Worm (Caenorhabditis elegans) whole organism, L2 larva: ENCODE data around the gene srd-50.

ENCODE experiments used
- C34F6.9 ChIP-seq: fragments of 150-350 bp; optimal IDR thresholded peaks from 2 replicates; lab custom pipeline; 2014; ENCODE audit warnings: missing biosample characterization, missing genetic modification characterization
- F13H6.1 ChIP-seq: sonication (generic microtip); optimal IDR thresholded peaks from 2 replicates; lab custom pipeline; 2016; ENCODE audit warnings: missing genetic modification characterization, missing compliant biosample characterization
- R02D3.7 ChIP-seq: fragments of 150-350 bp; optimal IDR thresholded peaks from 2 replicates; lab custom pipeline; 2014; ENCODE audit warnings: missing biosample characterization, missing genetic modification characterization
- Y55F3AM.14 ChIP-seq: fragments of 200-800 bp; sonication (Bioruptor generic); optimal IDR thresholded peaks from 2 replicates; lab custom pipeline; 2018; ENCODE audit warnings: mild to moderate bottlenecking, missing genetic modification characterization, missing compliant biosample characterization
- ZK546.5 ChIP-seq: sonication (generic microtip); optimal IDR thresholded peaks from 2 replicates; lab custom pipeline; 2017; ENCODE audit warnings: missing biosample characterization, missing genetic modification characterization
- alr-1 ChIP-seq: fragments of 150-350 bp; optimal IDR thresholded peaks from 2 replicates; lab custom pipeline; 2014; ENCODE audit warnings: missing biosample characterization, missing genetic modification characterization
- aly-2 ChIP-seq: fragments of 150-350 bp; optimal IDR thresholded peaks from 2 replicates; lab custom pipeline; 2014; ENCODE audit warnings: missing biosample characterization, missing genetic modification characterization
- ama-1 ChIP-seq: fragments of 150-350 bp; optimal IDR thresholded peaks from 2 replicates; lab custom pipeline; 2018; ENCODE audit warnings: inconsistent platforms
- blmp-1 ChIP-seq: sonication (generic microtip); optimal IDR thresholded peaks from 2 replicates; lab custom pipeline; 2017; ENCODE audit warnings: missing genetic modification characterization, mild to moderate bottlenecking, missing compliant biosample characterization, antibody characterized with exemption, moderate library complexity; ENCODE audit not compliant: insufficient read depth
- ceh-16 ChIP-seq: fragments of 150-350 bp; optimal IDR thresholded peaks from 2 replicates; lab custom pipeline; 2014; ENCODE audit warnings: missing biosample characterization, missing genetic modification characterization
- ceh-82 ChIP-seq: fragments of 150-350 bp; optimal IDR thresholded peaks from 2 replicates; lab custom pipeline; 2014; ENCODE audit warnings: missing biosample characterization, missing genetic modification characterization
- crh-2 ChIP-seq: sonication (generic microtip); optimal IDR thresholded peaks from 2 replicates; lab custom pipeline; 2017; ENCODE audit warnings: missing biosample characterization, missing genetic modification characterization
- dmd-4 ChIP-seq: sonication (generic microtip); optimal IDR thresholded peaks from 2 replicates; lab custom pipeline; 2017; ENCODE audit warnings: missing biosample characterization, missing genetic modification characterization
- egl-27 ChIP-seq: sonication (generic microtip); optimal IDR thresholded peaks from 3 replicates; lab custom pipeline; 2017; ENCODE audit warnings: missing biosample characterization, missing genetic modification reagents, missing genetic modification characterization
- elt-1 ChIP-seq: fragments of 150-350 bp; optimal IDR thresholded peaks from 2 replicates; lab custom pipeline; 2014; ENCODE audit warnings: missing biosample characterization, missing genetic modification characterization
- elt-3 ChIP-seq: sonication (generic microtip); optimal IDR thresholded peaks from 2 replicates; lab custom pipeline; 2017; ENCODE audit warnings: missing biosample characterization, missing genetic modification characterization
- fos-1 ChIP-seq: fragments of 150-350 bp; optimal IDR thresholded peaks from 2 replicates; lab custom pipeline; 2014; ENCODE audit warnings: missing biosample characterization, missing genetic modification characterization
- gmeb-1 ChIP-seq: fragments of 150-350 bp; optimal IDR thresholded peaks from 2 replicates; lab custom pipeline; 2014; ENCODE audit warnings: missing biosample characterization, missing genetic modification characterization
- lin-11 ChIP-seq: fragments of 150-350 bp; sonication (generic microtip); optimal IDR thresholded peaks from 2 replicates; lab custom pipeline; 2014; ENCODE audit warnings: missing biosample characterization, missing genetic modification characterization, inconsistent platforms, mixed read lengths
- lin-13 ChIP-seq: fragments of 150-350 bp; optimal IDR thresholded peaks from 2 replicates; lab custom pipeline; 2014; ENCODE audit warnings: missing biosample characterization, missing genetic modification reagents, missing genetic modification characterization
- lin-39 ChIP-seq: fragments of 150-350 bp; optimal IDR thresholded peaks from 2 replicates; lab custom pipeline; 2014; ENCODE audit warnings: missing biosample characterization, missing genetic modification reagents, missing genetic modification characterization
- lsy-2 ChIP-seq, 2 experiments: fragments of 150-350 bp in 1 of 2; sonication (generic microtip) in 1 of 2; optimal IDR thresholded peaks; 2 replicates each; lab custom pipeline; 2014 to 2017; ENCODE audit warnings: missing biosample characterization in 2 of 2, missing genetic modification characterization in 2 of 2
- mab-5 ChIP-seq: fragments of 150-350 bp; optimal IDR thresholded peaks from 2 replicates; lab custom pipeline; 2014; ENCODE audit warnings: missing biosample characterization, missing genetic modification characterization
- mbf-1 ChIP-seq: sonication (generic microtip); optimal IDR thresholded peaks from 2 replicates; lab custom pipeline; 2017; ENCODE audit warnings: missing biosample characterization, missing genetic modification characterization
- mdl-1 ChIP-seq, 2 experiments: fragments of 150-350 bp in 1 of 2; sonication (generic microtip) in 1 of 2; optimal IDR thresholded peaks; 2 replicates each; lab custom pipeline; 2017; ENCODE audit warnings: missing biosample characterization in 2 of 2, missing genetic modification characterization in 2 of 2
- nhr-10 ChIP-seq: sonication (generic microtip); optimal IDR thresholded peaks from 2 replicates; lab custom pipeline; 2017; ENCODE audit warnings: missing biosample characterization, missing genetic modification characterization
- nhr-11 ChIP-seq: fragments of 150-350 bp; optimal IDR thresholded peaks from 2 replicates; lab custom pipeline; 2014; ENCODE audit warnings: missing biosample characterization, missing genetic modification characterization
- nhr-12 ChIP-seq: fragments of 150-350 bp; optimal IDR thresholded peaks from 2 replicates; lab custom pipeline; 2014; ENCODE audit warnings: missing biosample characterization, missing genetic modification characterization
- nhr-129 ChIP-seq: fragments of 150-350 bp; optimal IDR thresholded peaks from 2 replicates; lab custom pipeline; 2014; ENCODE audit warnings: missing biosample characterization, missing genetic modification characterization
- nhr-21 ChIP-seq: fragments of 150-350 bp; optimal IDR thresholded peaks from 2 replicates; lab custom pipeline; 2014; ENCODE audit warnings: missing biosample characterization, missing genetic modification characterization
- nhr-237 ChIP-seq: fragments of 150-350 bp; optimal IDR thresholded peaks from 2 replicates; lab custom pipeline; 2014; ENCODE audit warnings: missing biosample characterization, missing genetic modification characterization
- nhr-25 ChIP-seq: fragments of 150-350 bp; sonication (generic microtip); optimal IDR thresholded peaks from 3 replicates; lab custom pipeline; 2014; ENCODE audit warnings: missing biosample characterization, missing genetic modification characterization
- peb-1 ChIP-seq: fragments of 150-350 bp; optimal IDR thresholded peaks from 2 replicates; lab custom pipeline; 2014; ENCODE audit warnings: missing biosample characterization, missing genetic modification characterization
- sem-4 ChIP-seq: fragments of 150-350 bp; optimal IDR thresholded peaks from 2 replicates; lab custom pipeline; 2014; ENCODE audit warnings: missing biosample characterization, missing genetic modification reagents, missing genetic modification characterization
- skn-1 ChIP-seq: sonication (generic microtip); optimal IDR thresholded peaks from 2 replicates; lab custom pipeline; 2017; ENCODE audit warnings: missing biosample characterization, missing genetic modification characterization
- sma-3 ChIP-seq: sonication (generic microtip); optimal IDR thresholded peaks from 2 replicates; lab custom pipeline; 2016; ENCODE audit warnings: missing genetic modification reagents, missing genetic modification characterization, missing compliant biosample characterization
- sma-9 ChIP-seq, 2 experiments: fragments of 150-350 bp in 1 of 2; sonication (generic microtip) in 1 of 2; optimal IDR thresholded peaks; 2 replicates each; lab custom pipeline; 2014 to 2016; ENCODE audit warnings: missing genetic modification characterization in 2 of 2, mild to moderate bottlenecking in 1 of 2, missing biosample characterization in 1 of 2, missing compliant biosample characterization in 1 of 2, missing genetic modification reagents in 1 of 2, moderate library complexity in 1 of 2
- snpc-4 ChIP-seq: fragments of 150-350 bp; optimal IDR thresholded peaks from 2 replicates; lab custom pipeline; 2014; ENCODE audit warnings: missing biosample characterization, missing genetic modification characterization
- unc-55 ChIP-seq: fragments of 150-350 bp; sonication (generic microtip); optimal IDR thresholded peaks from 3 replicates; lab custom pipeline; 2014; ENCODE audit warnings: missing biosample characterization, missing genetic modification reagents, missing genetic modification characterization
- unc-62 ChIP-seq: fragments of 150-350 bp; optimal IDR thresholded peaks from 2 replicates; lab custom pipeline; 2014; ENCODE audit warnings: missing biosample characterization, missing genetic modification reagents, missing genetic modification characterization
- ztf-1 ChIP-seq: fragments of 200-800 bp; sonication (Bioruptor generic); conservative IDR thresholded peaks from 2 replicates; pipeline ENCODE4 v1.3.6; 2022; ENCODE audit warnings: missing genetic modification characterization, missing compliant biosample characterization
- ztf-11 ChIP-seq: sonication (generic microtip); optimal IDR thresholded peaks from 2 replicates; lab custom pipeline; 2017; ENCODE audit warnings: missing biosample characterization, missing genetic modification characterization
- ztf-4 ChIP-seq: fragments of 150-350 bp; optimal IDR thresholded peaks from 2 replicates; lab custom pipeline; 2014; ENCODE audit warnings: missing biosample characterization, missing genetic modification characterization

Gene srd-50

DNA sequence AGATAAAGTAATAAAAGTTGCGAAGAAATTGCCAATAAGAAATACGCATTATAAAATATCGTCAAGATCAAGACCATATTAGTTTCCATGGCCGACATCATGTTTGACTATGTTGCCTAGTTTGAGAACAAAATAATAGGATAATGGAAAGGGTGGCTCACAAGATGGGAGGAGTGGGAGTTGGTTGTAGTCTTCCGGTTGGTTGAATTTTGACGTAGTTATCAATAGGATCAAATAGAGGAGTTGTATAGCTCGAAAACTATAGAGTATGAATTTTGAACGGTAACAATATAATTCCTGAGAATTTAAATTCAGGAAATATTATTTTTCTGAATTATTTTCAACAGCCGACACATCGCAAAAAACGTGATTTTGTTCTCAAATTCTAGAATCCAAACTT lies at the start of gene srd-50:
Gene srd-50, minus strand, starts transcription at position 101 of the 400 bp plus-strand sequence.
- TF ChIP-seq alr-1 (tag; lab: Kevin White, UChicago) (no peak), elt-3 (tag; lab: Kevin White, UChicago) (no peak), nhr-10 (tag; lab: Kevin White, UChicago) (no peak), gmeb-1 (no peak), lin-11 (tag; lab: Kevin White, UChicago) (no peak), unc-55 (no peak), lsy-2 (tag; optimal IDR thresholded peaks at IDR 0.05; lab: Kevin White, UChicago) (no peak), F13H6.1 (tag; lab: Kevin White, UChicago) (no peak), nhr-25 (no peak), ztf-1 (GFP tag; lab: Robert Waterston, UW) (no peak), ZK546.5 (no peak), fos-1 (no peak), ztf-11 (tag; lab: Kevin White, UChicago) (no peak)

DNA sequence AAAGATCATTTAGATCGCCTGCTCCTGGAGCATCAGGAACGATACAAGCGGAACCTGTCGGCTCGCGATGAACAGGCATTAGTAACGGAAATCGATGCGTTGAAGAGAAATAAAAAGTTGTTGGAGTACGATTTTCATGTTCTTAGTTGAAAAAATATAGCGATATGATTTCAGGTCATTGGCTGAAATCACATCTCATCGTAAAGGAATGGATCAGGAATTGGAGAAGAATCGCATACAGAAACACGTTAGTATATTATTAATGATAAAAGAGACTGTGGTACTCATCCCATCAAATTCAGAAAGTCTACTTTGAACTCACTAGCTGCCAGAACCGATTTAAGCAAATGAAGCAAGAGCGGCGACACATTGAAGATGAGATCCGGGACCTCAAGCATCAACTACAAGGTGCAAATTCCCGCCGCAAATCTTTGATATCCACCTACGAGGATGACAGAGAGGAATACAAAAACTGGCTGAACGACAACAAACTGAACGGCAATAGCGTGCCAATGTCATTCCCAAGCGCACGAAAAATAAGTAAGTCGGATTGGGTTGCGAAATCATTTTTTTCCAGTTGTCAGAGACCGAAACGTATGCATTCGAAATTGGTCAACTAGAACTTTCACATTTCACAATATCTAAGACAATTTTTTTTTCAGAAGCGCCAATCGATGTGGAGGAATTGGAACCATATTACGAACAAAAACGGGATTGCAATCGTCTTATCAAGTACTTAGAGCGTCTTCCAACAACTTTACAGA lies 48.6 kb upstream of the srd-50 start:
- TF ChIP-seq lin-13 (GFP tag; lab: Kevin White, UChicago), result no peak

DNA sequence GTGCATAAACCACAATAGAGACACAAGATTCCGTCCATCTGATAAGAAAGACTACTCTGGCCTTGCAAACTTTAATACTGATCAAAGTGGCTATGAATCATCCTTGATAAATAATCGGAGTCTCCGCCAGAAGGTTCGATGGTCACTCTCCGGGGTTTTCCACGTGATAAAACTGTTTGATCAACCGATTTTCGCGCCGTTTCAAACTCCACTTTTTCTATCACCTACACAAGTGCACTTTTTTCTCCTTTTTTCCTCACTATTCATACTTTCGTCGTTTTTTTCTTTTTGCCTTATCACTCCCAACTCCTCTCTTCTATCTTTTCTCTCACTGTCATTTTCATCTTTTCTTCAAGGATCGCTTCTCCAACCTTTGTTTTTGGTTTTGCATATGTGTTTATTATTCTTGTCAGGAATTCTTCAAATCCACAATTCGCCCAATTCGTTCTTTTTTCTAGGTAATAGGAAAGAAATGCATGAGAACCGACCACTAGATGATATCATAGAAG lies 47.1 kb upstream of the srd-50 start, which contains the start of gene F18H3.4:
Gene F18H3.4, plus strand, starts transcription at position 459 of the 509 bp plus-strand sequence.
- TF ChIP-seq nhr-237 (tag; lab: Kevin White, UChicago) (no peak), blmp-1 (no peak), fos-1 (peak; percentile 98), snpc-4 (tag; lab: Kevin White, UChicago) (no peak), F13H6.1 (tag; lab: Kevin White, UChicago) (peak; percentile 93), mab-5 (tag; lab: Kevin White, UChicago) (no peak), elt-1 (tag; lab: Kevin White, UChicago) (no peak), nhr-10 (tag; lab: Kevin White, UChicago) (no peak), dmd-4 (tag; lab: Kevin White, UChicago) (no peak), Y55F3AM.14 (GFP tag; lab: Kevin White, UChicago) (no peak), sma-9 (GFP tag; optimal IDR thresholded peaks at IDR 0.05; lab: Kevin White, UChicago) (peak; percentile 96), sma-9 (tag; optimal IDR thresholded peaks at IDR 0.05; lab: Kevin White, UChicago) (no peak), nhr-25 (peak; percentile 5), ceh-82 (tag; lab: Kevin White, UChicago) (no peak), lin-39 (no peak), lsy-2 (tag; optimal IDR thresholded peaks at IDR 0.05; lab: Kevin White, UChicago) (peak in 1 of 2 experiments; percentile 24), gmeb-1 (peak; percentile 70), ama-1 (lab: Kevin White, UChicago) (no peak), egl-27 (tag; lab: Kevin White, UChicago) (no peak), peb-1 (tag; lab: Kevin White, UChicago) (no peak), nhr-11 (tag; lab: Kevin White, UChicago) (no peak), mdl-1 (tag; optimal IDR thresholded peaks at IDR 0.05; lab: Kevin White, UChicago) (peak; percentile 30 to 79), nhr-12 (tag; lab: Kevin White, UChicago) (no peak), ceh-16 (no peak), sma-3 (GFP tag; lab: Kevin White, UChicago) (peak; percentile 91), unc-62 (GFP tag; lab: Kevin White, UChicago) (no peak), ztf-11 (tag; lab: Kevin White, UChicago) (no peak), nhr-21 (peak; percentile 64), skn-1 (no peak), mbf-1 (tag; lab: Kevin White, UChicago) (no peak), alr-1 (tag; lab: Kevin White, UChicago) (no peak), ztf-4 (no peak), sem-4 (peak; percentile 16), lin-13 (GFP tag; lab: Kevin White, UChicago) (no peak), C34F6.9 (tag; lab: Kevin White, UChicago) (no peak), R02D3.7 (tag; lab: Kevin White, UChicago) (no peak), ZK546.5 (no peak), crh-2 (tag; lab: Kevin White, UChicago) (peak; percentile 77), nhr-129 (tag; lab: Kevin White, UChicago) (peak; percentile 58), aly-2 (tag; lab: Kevin White, UChicago) (no peak), elt-3 (tag; lab: Kevin White, UChicago) (no peak)
- TF ChIP-seq, all 48 proteins: peak for 12
